Fruit fly (Drosophila melanogaster): ENCODE results near the gene Dhc1.

Gene Dhc1

DNA sequence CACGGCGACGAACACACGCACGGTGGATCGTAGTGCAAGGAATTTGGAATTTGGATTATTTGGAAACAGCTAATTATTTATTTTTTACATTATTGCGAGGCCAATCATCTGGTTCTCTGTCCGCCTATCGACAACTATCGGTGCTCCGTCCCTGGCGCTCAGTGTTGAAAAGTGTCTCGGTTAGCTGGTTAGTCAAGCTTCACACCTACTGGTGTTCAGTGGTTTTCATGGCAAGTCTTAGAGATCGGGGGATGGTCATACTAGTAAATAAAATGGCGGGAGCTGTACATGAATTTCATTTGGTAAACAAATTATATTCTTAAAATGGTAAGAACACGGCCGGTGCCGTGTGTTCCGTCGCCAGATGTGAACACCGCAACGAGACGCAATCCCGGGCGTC, 36.4 kb upstream of the Dhc1 start, which contains the start of the genes trbd and dmt (continued):
- TF ChIP-seq Hr3 (GFP tag; optimal IDR thresholded peaks at IDR 0.05) (peak; percentile 25), CG12942 (GFP tag; optimal IDR thresholded peaks at IDR 0.05) (peak; percentile 23), shn (GFP tag; optimal IDR thresholded peaks at IDR 0.05) (peak; percentile 37), Mrtf (GFP tag; IDR thresholded peaks at IDR 0.05) (no peak), zf30C (GFP tag; optimal IDR thresholded peaks at IDR 0.05) (no peak), Hsf (GFP tag; optimal IDR thresholded peaks at IDR 0.05) (peak; percentile 37), Bdp1 (GFP tag; optimal IDR thresholded peaks at IDR 0.05) (peak; percentile 55), vfl (GFP tag; optimal IDR thresholded peaks at IDR 0.05) (peak; percentile 64), mam (GFP tag; optimal IDR thresholded peaks at IDR 0.05) (peak; percentile 81), Dip3 (GFP tag; optimal IDR thresholded peaks at IDR 0.05) (peak; percentile 85), CG16863 (GFP tag; optimal IDR thresholded peaks at IDR 0.05) (peak; percentile 52), pita (GFP tag; optimal IDR thresholded peaks at IDR 0.05) (peak; percentile 83), ERR (GFP tag; optimal IDR thresholded peaks at IDR 0.05) (peak; percentile 55), schlank (tag; optimal IDR thresholded peaks at IDR 0.05) (peak; percentile 2), chif (GFP tag; optimal IDR thresholded peaks at IDR 0.05) (peak; percentile 3 to 54), Med (GFP tag) (peak; percentile 98), CG30403 (GFP tag; optimal IDR thresholded peaks at IDR 0.05) (peak; percentile 58), Poxn (GFP tag; IDR thresholded peaks at IDR 0.05) (no peak), MBD-R2 (GFP tag; IDR thresholded peaks at IDR 0.05) (no peak), pho (GFP tag; optimal IDR thresholded peaks at IDR 0.05) (peak; percentile 76), Side (GFP tag; optimal IDR thresholded peaks at IDR 0.05) (peak; percentile 46), CG16815 (GFP tag; optimal IDR thresholded peaks at IDR 0.05) (peak; percentile 12), Antp (GFP tag; optimal IDR thresholded peaks at IDR 0.05) (peak; percentile 68), CrebB (tag; optimal IDR thresholded peaks at IDR 0.05) (peak; percentile 49), pzg (GFP tag; optimal IDR thresholded peaks at IDR 0.05) (peak; percentile 100), HmgD (GFP tag; optimal IDR thresholded peaks at IDR 0.05) (peak; percentile 90), CG1647 (GFP tag; optimal IDR thresholded peaks at IDR 0.05) (peak; percentile 66), dysf (GFP tag; IDR thresholded peaks at IDR 0.05) (no peak), CG10959 (GFP tag; IDR thresholded peaks at IDR 0.05) (no peak), Dfd (GFP tag; optimal IDR thresholded peaks at IDR 0.05) (no peak), Trl (optimal IDR thresholded peaks at IDR 0.05) (no peak), Trl (GFP tag; optimal IDR thresholded peaks at IDR 0.05) (peak; percentile 71), CG4820 (GFP tag; optimal IDR thresholded peaks at IDR 0.05) (peak; percentile 30), CG2202 (tag; optimal IDR thresholded peaks at IDR 0.05) (no peak), CG9797 (GFP tag; optimal IDR thresholded peaks at IDR 0.05) (peak; percentile 96), tx (GFP tag; optimal IDR thresholded peaks at IDR 0.05) (peak; percentile 58), prd (optimal IDR thresholded peaks at IDR 0.05) (no peak), prd (GFP tag; IDR thresholded peaks at IDR 0.05) (no peak), onecut (GFP tag; IDR thresholded peaks at IDR 0.05) (peak; percentile 28), CG5245 (GFP tag; optimal IDR thresholded peaks at IDR 0.05) (peak; percentile 28), Xbp1 (GFP tag; optimal IDR thresholded peaks at IDR 0.05) (peak; percentile 77), CG10654 (GFP tag; optimal IDR thresholded peaks at IDR 0.05) (peak; percentile 55), CG6683 (GFP tag; optimal IDR thresholded peaks at IDR 0.05) (no peak), NK7.1 (GFP tag; optimal IDR thresholded peaks at IDR 0.05) (peak; percentile 38), CG8089 (GFP tag; optimal IDR thresholded peaks at IDR 0.05) (peak; percentile 44), CG9876 (GFP tag; optimal IDR thresholded peaks at IDR 0.05) (peak; percentile 76), NC2β (GFP tag; optimal IDR thresholded peaks at IDR 0.05) (peak; percentile 79), Pdp1 (GFP tag; optimal IDR thresholded peaks at IDR 0.05) (peak in 1 of 2 experiments; percentile 52), sima (GFP tag; optimal IDR thresholded peaks at IDR 0.05) (peak; percentile 24), pfk (GFP tag; optimal IDR thresholded peaks at IDR 0.05) (no peak), trem (tag; optimal IDR thresholded peaks at IDR 0.05) (peak; percentile 78), CG1792 (GFP tag; optimal IDR thresholded peaks at IDR 0.05) (peak; percentile 69), CG33213 (GFP tag; optimal IDR thresholded peaks at IDR 0.05) (peak; percentile 92)
